Fruit fly (Drosophila melanogaster): ENCODE results near the gene Cen.

Gene Cen

dm6 chr2L:20675875-20676274 is 5.8 kb downstream of the Cen start, which contains the start of the genes CG31678 and IKKepsilon (continued):
- TF ChIP-seq sr (GFP tag; IDR thresholded peaks at IDR 0.05) (no peak), Deaf1 (tag; optimal IDR thresholded peaks at IDR 0.05) (no peak), Sox102F (GFP tag; optimal IDR thresholded peaks at IDR 0.05) (peak; percentile 47), bigmax (GFP tag; optimal IDR thresholded peaks at IDR 0.05) (no peak), Spps (tag; optimal IDR thresholded peaks at IDR 0.05) (no peak), CG42726 (GFP tag; IDR thresholded peaks at IDR 0.05; ENCODE audit: partially characterized antibody) (peak; percentile 84), MBD-R2 (GFP tag; IDR thresholded peaks at IDR 0.05) (peak; percentile 93), ttk (GFP tag; IDR thresholded peaks at IDR 0.05) (no peak), CG14014 (GFP tag; IDR thresholded peaks at IDR 0.05) (no peak), croc (GFP tag; conservative IDR thresholded peaks at IDR 0.05) (no peak), Mad (GFP tag; optimal IDR thresholded peaks at IDR 0.05) (peak; percentile 36), Med (GFP tag) (peak; percentile 76), CG18476 (GFP tag; optimal IDR thresholded peaks at IDR 0.05) (no peak), CG14860 (GFP tag; IDR thresholded peaks at IDR 0.05; ENCODE audit: partially characterized antibody) (peak; percentile 92), CG2875 (GFP tag; optimal IDR thresholded peaks at IDR 0.05) (no peak), CG6272 (GFP tag; IDR thresholded peaks at IDR 0.05) (no peak), bab2 (GFP tag; optimal IDR thresholded peaks at IDR 0.05) (no peak), CG11398 (GFP tag; optimal IDR thresholded peaks at IDR 0.05) (no peak), pb (GFP tag; optimal IDR thresholded peaks at IDR 0.05) (no peak), CG11093 (GFP tag; IDR thresholded peaks at IDR 0.05) (no peak), crc (GFP tag; optimal IDR thresholded peaks at IDR 0.05) (no peak), Neu2 (GFP tag; optimal IDR thresholded peaks at IDR 0.05; ENCODE audit: borderline replicate concordance) (no peak), klu (GFP tag; IDR thresholded peaks at IDR 0.05) (no peak), PHDP (tag; optimal IDR thresholded peaks at IDR 0.05) (peak; percentile 30), Sry-β (GFP tag; optimal IDR thresholded peaks at IDR 0.05) (peak; percentile 88), ato (GFP tag; IDR thresholded peaks at IDR 0.05; ENCODE audit: partially characterized antibody) (peak; percentile 83), CG9437 (GFP tag; optimal IDR thresholded peaks at IDR 0.05) (no peak), CG17361 (GFP tag; IDR thresholded peaks at IDR 0.05) (no peak; the same call in 2 of the 3 replicates), Dp (GFP tag; optimal IDR thresholded peaks at IDR 0.05) (peak; percentile 29), caup (GFP tag; optimal IDR thresholded peaks at IDR 0.05; ENCODE audit: severe bottlenecking) (no peak), Abd-B (GFP tag; optimal IDR thresholded peaks at IDR 0.05) (no peak), Usf (GFP tag; optimal IDR thresholded peaks at IDR 0.05) (no peak), hbn (GFP tag; IDR thresholded peaks at IDR 0.05; ENCODE audit: partially characterized antibody) (peak; percentile 86), CG17612 (GFP tag; IDR thresholded peaks at IDR 0.05) (no peak), CG30020 (tag; optimal IDR thresholded peaks at IDR 0.05) (peak; percentile 51), CG9932 (GFP tag; IDR thresholded peaks at IDR 0.05) (peak; percentile 76), CG30431 (GFP tag; optimal IDR thresholded peaks at IDR 0.05) (no peak), tup (GFP tag; optimal IDR thresholded peaks at IDR 0.05) (no peak), CG17829 (tag; optimal IDR thresholded peaks at IDR 0.05) (peak; percentile 63), NK7.1 (GFP tag; optimal IDR thresholded peaks at IDR 0.05) (no peak), Antp (GFP tag; optimal IDR thresholded peaks at IDR 0.05) (no peak), sug (tag; optimal IDR thresholded peaks at IDR 0.05) (peak; percentile 30), CG10147 (GFP tag; optimal IDR thresholded peaks at IDR 0.05) (peak; percentile 29), CG14965 (GFP tag; optimal IDR thresholded peaks at IDR 0.05; ENCODE audit: borderline replicate concordance) (no peak), CG15269 (tag; optimal IDR thresholded peaks at IDR 0.05) (no peak), Trl (optimal IDR thresholded peaks at IDR 0.05) (no peak), Trl (GFP tag; optimal IDR thresholded peaks at IDR 0.05) (no peak), CG2712 (tag; optimal IDR thresholded peaks at IDR 0.05) (peak; percentile 58), zfh2 (GFP tag; optimal IDR thresholded peaks at IDR 0.05) (peak; percentile 37), Asciz (GFP tag; optimal IDR thresholded peaks at IDR 0.05) (no peak), HLH4C (GFP tag; IDR thresholded peaks at IDR 0.05; ENCODE audit: partially characterized antibody) (peak; percentile 98)

Measured in whole organism, embryonic.